Worm (Caenorhabditis elegans): ENCODE measurements around the gene gfl-1.

Gene gfl-1

DNA sequence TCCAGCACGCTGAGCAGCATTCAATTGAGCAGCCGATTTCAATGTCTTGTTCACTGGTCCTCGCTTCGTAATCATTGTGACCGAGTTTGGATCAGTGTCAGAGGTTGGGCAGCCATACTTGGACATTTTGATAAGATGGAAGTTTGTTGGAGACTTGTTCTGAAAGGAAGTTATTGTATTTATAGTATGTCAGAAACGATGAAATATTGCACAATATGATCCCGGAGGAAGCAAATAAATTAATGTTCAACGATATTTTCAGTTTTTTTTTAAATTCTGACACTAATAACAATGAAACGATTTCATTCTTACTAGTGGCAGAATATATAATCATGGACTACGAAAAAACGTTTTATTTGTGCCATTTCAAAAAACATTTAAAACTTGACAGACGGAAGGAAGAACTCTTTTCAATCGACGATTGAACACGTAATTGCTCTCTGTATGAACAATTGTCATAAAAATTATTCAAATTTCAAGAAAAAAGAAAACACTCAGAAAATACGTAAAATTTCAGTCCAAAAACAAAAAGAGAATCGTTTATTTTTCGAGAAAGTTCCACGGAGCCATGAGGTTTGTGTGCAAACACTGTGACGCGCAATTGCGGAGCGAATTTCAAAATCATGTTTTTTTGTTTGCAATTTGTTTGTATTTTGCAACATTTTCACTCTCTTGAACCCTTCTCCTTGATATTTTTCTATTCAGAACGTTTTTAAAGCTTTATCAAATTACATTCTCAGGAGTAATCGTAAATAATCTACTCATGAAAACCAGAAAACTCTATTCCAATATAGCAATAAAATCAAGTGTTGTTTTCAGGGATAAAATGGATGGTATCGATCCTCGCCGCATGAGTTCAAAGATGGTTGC is 40.8 kb upstream of the gfl-1 start, which contains the start of the genes mbf-1 and nse-4 (continued):
- TF ChIP-seq nhr-76 (tag; optimal IDR thresholded peaks at IDR 0.05) = no peak
- TF ChIP-seq tag-97 (GFP tag; IDR thresholded peaks at IDR 0.05) = no peak
- no peak for TF ChIP-seq zag-1 (tag; optimal IDR thresholded peaks at IDR 0.05)
- no peak for TF ChIP-seq php-3 (GFP tag; IDR thresholded peaks at IDR 0.05)
- TF ChIP-seq hif-1 (tag; optimal IDR thresholded peaks at IDR 0.05) = peak in 1 of 2 experiments; percentile 21
- no peak for TF ChIP-seq zfp-2 (tag; optimal IDR thresholded peaks at IDR 0.05)

DNA sequence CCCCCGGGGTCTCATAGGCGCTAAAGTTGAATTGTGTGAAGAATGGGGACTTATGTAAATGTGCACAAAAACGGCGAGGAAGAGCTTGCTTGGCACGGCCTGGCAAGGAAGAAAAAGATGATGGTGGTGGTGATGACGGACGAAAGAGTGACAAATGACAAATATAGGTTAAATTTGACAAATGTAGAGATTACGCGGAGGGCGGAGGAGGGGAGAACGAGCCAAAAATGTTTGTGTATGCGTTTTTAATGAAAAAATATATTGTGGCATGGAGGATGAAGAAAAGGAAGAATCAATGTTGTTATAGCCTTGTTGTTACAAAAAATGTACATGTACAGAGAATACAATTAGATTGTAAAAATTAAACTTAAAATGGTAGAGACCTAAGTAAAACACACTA is 34.2 kb upstream of the gfl-1 start:
- TF ChIP-seq F49E8.2 (tag; optimal IDR thresholded peaks at IDR 0.05; ENCODE audit: borderline replicate concordance) (no peak), aha-1 (tag) (peak; percentile 67), dmd-8 (GFP tag; IDR thresholded peaks at IDR 0.05) (no peak), egl-43 (GFP tag; IDR thresholded peaks at IDR 0.05) (no peak), unc-62 (GFP tag; optimal IDR thresholded peaks at IDR 0.05 in 1 of 2) (peak in 1 of 2 experiments; percentile 94), unc-62 (tag; optimal IDR thresholded peaks at IDR 0.05) (no peak)

ce11 chrIV:11487889-11488556 is 33.1 kb upstream of the gfl-1 start:
- no peak for TF ChIP-seq zag-1 (tag; optimal IDR thresholded peaks at IDR 0.05)
- peak; percentile 81 for TF ChIP-seq hlh-30 (tag; optimal IDR thresholded peaks at IDR 0.05; ENCODE audit: insufficient read depth)
- TF ChIP-seq pqm-1 (tag; optimal IDR thresholded peaks at IDR 0.05) = peak; percentile 28
- no peak for TF ChIP-seq duxl-1 (tag; optimal IDR thresholded peaks at IDR 0.05; ENCODE audit: poor library complexity)
- TF ChIP-seq egl-27 (tag; optimal IDR thresholded peaks at IDR 0.05) = no peak
- 0 out of 2 replicates have a peak, but pooled peaks have one; percentile 8 for TF ChIP-seq tra-1 (GFP tag; IDR thresholded peaks at IDR 0.05)
- no peak for TF ChIP-seq daf-19 (GFP tag; conservative IDR thresholded peaks at IDR 0.05)
- TF ChIP-seq mdl-1 (tag; optimal IDR thresholded peaks at IDR 0.05) = peak in 1 of 2 experiments; percentile 7
- no peak for TF ChIP-seq ces-1 (GFP tag; optimal IDR thresholded peaks at IDR 0.05)
- peak; percentile 42 for TF ChIP-seq nhr-28 (tag; optimal IDR thresholded peaks at IDR 0.05)
- peak; percentile 9 for TF ChIP-seq mes-2 (tag; optimal IDR thresholded peaks at IDR 0.05; ENCODE audit: poor library complexity, severe bottlenecking)
- TF ChIP-seq hlh-11 (tag; optimal IDR thresholded peaks at IDR 0.05) = peak; percentile 68
- TF ChIP-seq dmd-6 (GFP tag; IDR thresholded peaks at IDR 0.05) = peak; percentile 55
- no peak for TF ChIP-seq fos-1 (tag; optimal IDR thresholded peaks at IDR 0.05)
- peak; percentile 10 for TF ChIP-seq dve-1 (tag; optimal IDR thresholded peaks at IDR 0.05; ENCODE audit: insufficient read depth)
- TF ChIP-seq lin-15B (tag; optimal IDR thresholded peaks at IDR 0.05) = no peak
- TF ChIP-seq daf-16 (GFP tag; optimal IDR thresholded peaks at IDR 0.05) = peak in 1 of 2 experiments; percentile 4
- no peak for TF ChIP-seq daf-16 (tag; optimal IDR thresholded peaks at IDR 0.05)
- no peak for TF ChIP-seq ZK546.5 (tag; optimal IDR thresholded peaks at IDR 0.05)
- TF ChIP-seq nhr-6 (tag; optimal IDR thresholded peaks at IDR 0.05) = peak; percentile 16
- no peak for TF ChIP-seq daf-12 (tag; optimal IDR thresholded peaks at IDR 0.05)
- TF ChIP-seq mxl-3 (GFP tag; optimal IDR thresholded peaks at IDR 0.05) = no peak
- TF ChIP-seq aha-1 (tag) = peak; percentile 15
- TF ChIP-seq F37D6.2 (tag; optimal IDR thresholded peaks at IDR 0.05) = no peak
- no peak for TF ChIP-seq lin-1 (GFP tag; IDR thresholded peaks at IDR 0.05)
- no peak for TF ChIP-seq madf-9 (GFP tag; conservative IDR thresholded peaks at IDR 0.05)
- no peak for TF ChIP-seq nhr-48 (tag; optimal IDR thresholded peaks at IDR 0.05)
- TF ChIP-seq nhr-42 (GFP tag; IDR thresholded peaks at IDR 0.05) = no peak
- TF ChIP-seq ceh-82 (tag; optimal IDR thresholded peaks at IDR 0.05) = no peak
- TF ChIP-seq fkh-10 (GFP tag; optimal IDR thresholded peaks at IDR 0.05) = no peak
- TF ChIP-seq nhr-10 (tag; optimal IDR thresholded peaks at IDR 0.05) = peak; percentile 3

Data from whole organism, L4 larva.